Worm (Caenorhabditis elegans): ENCODE data around the gene cox-5A.

- TF ChIP-seq pha-4 (tag; optimal IDR thresholded peaks at IDR 0.05) (no peak), ceh-79 (tag; optimal IDR thresholded peaks at IDR 0.05) (no peak), nhr-90 (tag; optimal IDR thresholded peaks at IDR 0.05) (no peak)
These were observed 15.5 kb downstream of the cox-5A start for ce11 chrIII:12920810-12921209.
